Worm (Caenorhabditis elegans) whole organism, L3 larva: ENCODE results near the gene EEED8.12.

Experiments used
- R02D3.7 ChIP-seq: fragments of 150-350 bp; optimal IDR thresholded peaks from 2 replicates; lab custom pipeline; 2014; ENCODE audit warnings: missing biosample characterization, missing genetic modification characterization
- elt-1 ChIP-seq: fragments of 150-350 bp; optimal IDR thresholded peaks from 2 replicates; lab custom pipeline; 2014; ENCODE audit warnings: missing biosample characterization, missing genetic modification characterization
- elt-2 ChIP-seq: sonication (generic microtip); optimal IDR thresholded peaks from 2 replicates; lab custom pipeline; 2016; ENCODE audit warnings: missing genetic modification reagents, mild to moderate bottlenecking, missing genetic modification characterization, missing compliant biosample characterization
- fos-1 ChIP-seq: fragments of 150-350 bp; optimal IDR thresholded peaks from 2 replicates; lab custom pipeline; 2014; ENCODE audit warnings: missing biosample characterization, missing genetic modification characterization
- nhr-11 ChIP-seq: fragments of 150-350 bp; optimal IDR thresholded peaks from 2 replicates; lab custom pipeline; 2014; ENCODE audit warnings: missing biosample characterization, missing genetic modification characterization
- nhr-25 ChIP-seq: sonication (generic microtip); optimal IDR thresholded peaks from 2 replicates; lab custom pipeline; 2017; ENCODE audit warnings: missing biosample characterization, missing genetic modification characterization
- pha-4 ChIP-seq: fragments of 150-350 bp; optimal IDR thresholded peaks from 2 replicates; lab custom pipeline; 2014; ENCODE audit warnings: missing biosample characterization, missing genetic modification reagents, missing genetic modification characterization
- sea-2 ChIP-seq: fragments of 150-350 bp; sonication (generic microtip); optimal IDR thresholded peaks from 4 replicates; lab custom pipeline; 2014; ENCODE audit warnings: missing biosample characterization, missing genetic modification reagents, missing genetic modification characterization
- skn-1 ChIP-seq: fragments of 150-350 bp; optimal IDR thresholded peaks from 2 replicates; lab custom pipeline; 2014; ENCODE audit warnings: missing biosample characterization, missing genetic modification characterization
- unc-62 ChIP-seq: fragments of 150-350 bp; sonication (generic microtip); optimal IDR thresholded peaks from 4 replicates; lab custom pipeline; 2014; ENCODE audit warnings: missing biosample characterization, missing genetic modification reagents, missing genetic modification characterization
- zag-1 ChIP-seq: fragments of 150-350 bp; optimal IDR thresholded peaks from 2 replicates; lab custom pipeline; 2014; ENCODE audit warnings: missing biosample characterization, missing genetic modification characterization
- ztf-11 ChIP-seq: fragments of 150-350 bp; optimal IDR thresholded peaks from 2 replicates; lab custom pipeline; 2014; ENCODE audit warnings: missing biosample characterization, missing genetic modification characterization
- ztf-4 ChIP-seq: fragments of 150-350 bp; optimal IDR thresholded peaks from 2 replicates; lab custom pipeline; 2014; ENCODE audit warnings: missing biosample characterization, missing genetic modification characterization

- TF ChIP-seq ztf-4 (tag; lab: Kevin White, UChicago) (no peak), skn-1 (no peak), unc-62 (GFP tag; lab: Kevin White, UChicago) (no peak), sea-2 (GFP tag; lab: Kevin White, UChicago) (no peak), pha-4 (tag; lab: Kevin White, UChicago) (no peak), ztf-11 (tag; lab: Kevin White, UChicago) (no peak), nhr-25 (tag; lab: Kevin White, UChicago) (no peak), nhr-11 (tag; lab: Kevin White, UChicago) (no peak), zag-1 (no peak), elt-1 (no peak), R02D3.7 (no peak), elt-2 (tag; lab: Kevin White, UChicago) (no peak), fos-1 (tag; lab: Kevin White, UChicago) (no peak)
Observed at ce11 chrII:5364516-5364915, 44.3 kb downstream of the EEED8.12 start.
